Worm (Caenorhabditis elegans): ENCODE results near the gene Y43F8C.11.

- TF ChIP-seq unc-39 (tag; optimal IDR thresholded peaks at IDR 0.05), result no peak
- no peak for TF ChIP-seq nfya-1 (tag; optimal IDR thresholded peaks at IDR 0.05; ENCODE audit: insufficient read depth)
- no peak for TF ChIP-seq nhr-23 (tag; optimal IDR thresholded peaks at IDR 0.05)
- no peak for TF ChIP-seq unc-62 (GFP tag; optimal IDR thresholded peaks at IDR 0.05)
- no peak for TF ChIP-seq lin-15B (tag; optimal IDR thresholded peaks at IDR 0.05)
- no peak for TF ChIP-seq ztf-11 (tag; optimal IDR thresholded peaks at IDR 0.05)
These were observed 45.3 kb upstream of the Y43F8C.11 start, which contains the start of gene dyf-19 for ce11 chrV:19624749-19625148.
